Worm (Caenorhabditis elegans): ENCODE results near the gene ceh-24.

ce11 chrV:13794046-13794445 is 19.0 kb upstream of the ceh-24 start:
- no peak for TF ChIP-seq skn-1 (tag; optimal IDR thresholded peaks at IDR 0.05)
- no peak for TF ChIP-seq ceh-82 (tag; optimal IDR thresholded peaks at IDR 0.05)
